Worm (Caenorhabditis elegans): Measurements from ENCODE around the gene F25E5.9.

- no peak for TF ChIP-seq aptf-2 (GFP tag; conservative IDR thresholded peaks at IDR 0.05)
- no peak for TF ChIP-seq ceh-40 (GFP tag; IDR thresholded peaks at IDR 0.05)
- TF ChIP-seq ama-1 (optimal IDR thresholded peaks at IDR 0.05): no peak
- TF ChIP-seq ama-1 (GFP tag; optimal IDR thresholded peaks at IDR 0.05): no peak
- no peak for TF ChIP-seq Y95B8A.8 (GFP tag; IDR thresholded peaks at IDR 0.05)
- no peak for TF ChIP-seq pha-4 (tag; optimal IDR thresholded peaks at IDR 0.05)
- no peak for TF ChIP-seq F55B11.4 (tag; optimal IDR thresholded peaks at IDR 0.05; ENCODE audit: borderline replicate concordance, insufficient read depth)
Measured at ce11 chrV:7436509-7436908, 1.2 kb downstream of the F25E5.9 start.

Data from whole organism, young adult.